Fruit fly (Drosophila melanogaster): ENCODE data around the gene Ir94a.

DNA sequence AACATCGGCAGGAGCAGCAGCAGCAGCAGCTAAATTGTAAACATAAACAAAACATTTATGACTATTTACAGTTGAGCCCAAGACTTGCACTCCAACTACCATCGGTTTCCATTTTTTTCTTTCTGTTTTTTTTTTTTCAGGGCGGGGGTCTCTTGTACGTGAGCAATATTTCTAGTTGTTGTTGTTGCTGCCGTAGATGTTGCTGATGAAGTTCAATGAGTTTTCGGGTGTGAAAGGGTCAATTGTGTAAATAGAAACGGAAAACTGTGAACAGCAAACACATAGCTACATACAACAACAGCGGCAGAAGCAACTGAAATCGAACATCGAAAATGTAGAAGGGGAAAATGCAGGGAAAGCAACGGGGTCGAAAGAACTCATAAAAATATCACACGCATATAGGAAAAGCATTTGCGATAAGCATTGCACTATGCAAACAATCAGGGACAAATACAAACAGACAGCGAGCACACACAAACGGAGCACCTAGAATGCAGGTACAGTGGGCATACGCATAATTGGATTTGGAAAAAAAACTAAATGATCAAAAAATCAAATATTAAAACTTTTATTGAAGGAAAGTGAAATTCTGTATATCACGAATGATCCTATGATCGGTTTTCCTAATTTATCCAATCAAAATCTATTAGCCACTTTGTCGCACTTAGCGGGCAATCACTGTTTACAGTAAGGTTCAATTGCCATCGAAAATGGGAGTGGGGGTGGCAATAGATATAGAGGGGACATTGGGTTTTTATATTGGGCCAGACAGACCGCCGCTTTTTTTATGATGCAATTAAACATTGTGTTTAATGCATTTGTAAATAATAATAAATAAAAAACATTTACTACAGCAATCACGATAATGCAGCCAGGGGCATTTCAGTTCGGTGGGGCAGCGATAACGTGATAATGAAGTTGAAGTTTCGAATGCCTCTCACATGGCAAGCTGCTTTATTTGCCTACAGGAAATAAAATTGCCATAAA, 32.5 kb downstream of the Ir94a start:
- no peak for TF ChIP-seq EcR (GFP tag; optimal IDR thresholded peaks at IDR 0.05)
- TF ChIP-seq fd96Ca (GFP tag; IDR thresholded peaks at IDR 0.05) = peak; percentile 86
- TF ChIP-seq Ets98B (GFP tag; IDR thresholded peaks at IDR 0.05) = peak; percentile 86
- peak; percentile 27; the same call in 1 of the 2 replicates for TF ChIP-seq CG12605 (GFP tag; IDR thresholded peaks at IDR 0.05)
- no peak for TF ChIP-seq Snoo (tag; optimal IDR thresholded peaks at IDR 0.05)
- no peak for TF ChIP-seq CG4496 (GFP tag; IDR thresholded peaks at IDR 0.05)
- peak; percentile 83 for TF ChIP-seq CG32121 (GFP tag; IDR thresholded peaks at IDR 0.05)
- TF ChIP-seq CG9948 (tag; optimal IDR thresholded peaks at IDR 0.05) = peak; percentile 56
- no peak for TF ChIP-seq D1 (tag; optimal IDR thresholded peaks at IDR 0.05)
- TF ChIP-seq gl (tag; optimal IDR thresholded peaks at IDR 0.05) = no peak
